Worm (Caenorhabditis elegans): Measurements from ENCODE around the gene nhr-98.

DNA sequence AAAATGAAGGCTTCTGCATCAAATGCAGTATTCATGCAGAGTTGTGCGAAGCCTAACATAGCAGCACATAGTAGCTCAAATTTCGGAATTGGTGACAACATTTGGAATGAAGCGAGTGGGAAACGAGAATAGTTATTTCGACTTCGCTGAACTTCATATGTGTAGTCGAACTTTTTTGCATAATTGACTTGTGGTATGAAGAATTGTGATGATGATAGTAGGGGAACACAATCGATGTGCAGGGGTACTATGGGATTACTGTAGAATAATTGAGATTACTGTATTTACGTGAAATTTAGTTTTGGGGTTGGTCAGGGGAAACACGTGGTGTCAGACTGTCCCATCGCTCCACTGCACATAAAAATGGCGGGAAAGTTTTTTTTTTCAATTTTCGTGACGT is 12.7 kb upstream of the nhr-98 start, which contains the start of gene B0554.7:
- no peak for TF ChIP-seq tbp1 (GFP tag; optimal IDR thresholded peaks at IDR 0.05)
- no peak for TF ChIP-seq snpc-4 (GFP tag; optimal IDR thresholded peaks at IDR 0.05)
- TF ChIP-seq snpc-4 (tag; optimal IDR thresholded peaks at IDR 0.05), result no peak
- no peak for TF ChIP-seq rec-8 (tag; optimal IDR thresholded peaks at IDR 0.05)

All from whole organism, young adult.